Fruit fly (Drosophila melanogaster): ENCODE data around the gene CG5199.

CG5199 gene

DNA sequence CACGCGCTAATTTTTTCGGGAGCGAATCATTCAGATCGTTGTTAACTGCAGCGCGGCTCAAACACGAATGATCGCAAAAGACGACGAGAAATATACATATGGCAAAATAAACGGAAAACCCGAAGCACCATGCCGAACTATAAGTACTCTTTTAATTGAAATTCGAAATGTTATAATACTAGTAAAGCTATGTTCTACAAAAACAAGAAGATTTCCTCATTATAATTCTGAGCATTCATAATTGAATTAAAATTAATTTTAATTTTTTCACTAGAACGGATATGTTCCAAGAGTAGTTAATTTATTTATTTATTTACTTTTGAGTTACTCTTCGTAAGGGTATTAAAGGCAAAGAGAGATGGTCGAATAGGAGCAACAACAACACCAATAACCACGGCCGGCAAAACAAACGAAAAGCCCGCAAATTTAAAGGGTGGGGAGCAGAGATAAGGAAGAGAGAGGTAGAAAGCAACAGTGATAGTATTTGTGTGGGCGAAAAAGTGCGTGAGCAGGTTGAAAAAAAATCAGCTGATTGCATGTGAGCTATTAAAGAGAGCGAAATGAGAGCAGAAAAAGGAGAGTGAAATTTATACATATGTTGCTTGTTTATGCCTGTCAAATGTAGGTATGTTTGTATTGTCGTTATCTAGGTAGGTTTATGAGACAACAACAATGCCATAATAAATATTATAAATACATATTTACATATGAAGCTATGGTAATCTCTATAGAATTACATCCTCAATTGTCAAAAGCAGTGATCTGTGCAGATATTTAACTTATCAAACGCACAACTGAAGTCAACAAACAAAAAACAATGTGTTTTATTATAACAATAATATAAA is 41.0 kb upstream of the CG5199 start (continued):
- TF ChIP-seq CG1792 (GFP tag; optimal IDR thresholded peaks at IDR 0.05) (peak; percentile 13), corto (GFP tag; optimal IDR thresholded peaks at IDR 0.05) (peak; percentile 59), CG11696 (GFP tag; IDR thresholded peaks at IDR 0.05) (peak; percentile 59), nerfin-1 (tag; optimal IDR thresholded peaks at IDR 0.05) (peak; percentile 15), Neu2 (GFP tag; optimal IDR thresholded peaks at IDR 0.05; ENCODE audit: borderline replicate concordance) (no peak), Dfd (GFP tag; optimal IDR thresholded peaks at IDR 0.05) (no peak), Dip2 (GFP tag; IDR thresholded peaks at IDR 0.05) (no peak), CG9437 (GFP tag; optimal IDR thresholded peaks at IDR 0.05) (peak; percentile 51), vfl (GFP tag; optimal IDR thresholded peaks at IDR 0.05) (peak; percentile 41), NK7.1 (GFP tag; optimal IDR thresholded peaks at IDR 0.05) (no peak), tup (GFP tag; optimal IDR thresholded peaks at IDR 0.05) (no peak), kni (GFP tag; optimal IDR thresholded peaks at IDR 0.05) (peak; percentile 39), Nf-YC (tag; optimal IDR thresholded peaks at IDR 0.05) (peak; percentile 35), knrl (GFP tag; IDR thresholded peaks at IDR 0.05; ENCODE audit: partially characterized antibody) (no peak), CG7745 (tag; optimal IDR thresholded peaks at IDR 0.05) (no peak), GATAe (GFP tag; conservative IDR thresholded peaks at IDR 0.05) (0 out of 2 replicates have a peak, but pooled peaks have one; percentile 27), inv (GFP tag; IDR thresholded peaks at IDR 0.05; ENCODE audit: partially characterized antibody) (no peak), hkb (optimal IDR thresholded peaks at IDR 0.05) (no peak), hkb (GFP tag; IDR thresholded peaks at IDR 0.05) (peak; percentile 76), Asciz (GFP tag; optimal IDR thresholded peaks at IDR 0.05) (peak; percentile 53), CG14710 (tag; optimal IDR thresholded peaks at IDR 0.05) (no peak), CG6683 (GFP tag; optimal IDR thresholded peaks at IDR 0.05) (peak; percentile 37), trh (GFP tag; optimal IDR thresholded peaks at IDR 0.05) (peak; percentile 25), lola (GFP tag; optimal IDR thresholded peaks at IDR 0.05) (peak in 1 of 3 experiments; percentile 20), tll (GFP tag; optimal IDR thresholded peaks at IDR 0.05) (no peak), CG18476 (GFP tag; optimal IDR thresholded peaks at IDR 0.05) (no peak), Fer1 (GFP tag; optimal IDR thresholded peaks at IDR 0.05) (peak; percentile 80), Myb (GFP tag; optimal IDR thresholded peaks at IDR 0.05) (peak; percentile 12), CG7786 (GFP tag; optimal IDR thresholded peaks at IDR 0.05) (peak; percentile 42), CG6272 (GFP tag; IDR thresholded peaks at IDR 0.05) (no peak), CG31365 (tag; optimal IDR thresholded peaks at IDR 0.05) (peak; percentile 0), Jarid2 (GFP tag; optimal IDR thresholded peaks at IDR 0.05) (peak; percentile 64), Max (GFP tag; optimal IDR thresholded peaks at IDR 0.05) (peak; percentile 12), dan (GFP tag; IDR thresholded peaks at IDR 0.05) (no peak), TFAM (GFP tag; optimal IDR thresholded peaks at IDR 0.05) (no peak), Sry-β (GFP tag; optimal IDR thresholded peaks at IDR 0.05) (no peak), CG32772 (GFP tag; IDR thresholded peaks at IDR 0.05) (peak; percentile 63; the same call in 1 of the 2 replicates), CG5245 (GFP tag; optimal IDR thresholded peaks at IDR 0.05) (peak; percentile 18), CG18599 (GFP tag; optimal IDR thresholded peaks at IDR 0.05) (peak; percentile 84), Chrac-16 (GFP tag; optimal IDR thresholded peaks at IDR 0.05) (peak; percentile 70), Side (GFP tag; optimal IDR thresholded peaks at IDR 0.05) (peak; percentile 8), usp (GFP tag; optimal IDR thresholded peaks at IDR 0.05) (no peak), CG9797 (GFP tag; optimal IDR thresholded peaks at IDR 0.05) (no peak), rib (GFP tag; IDR thresholded peaks at IDR 0.05) (peak; percentile 63; the same call in 1 of the 2 replicates), HLH4C (GFP tag; IDR thresholded peaks at IDR 0.05; ENCODE audit: partially characterized antibody) (no peak), PHDP (tag; optimal IDR thresholded peaks at IDR 0.05) (peak; percentile 85), CG2116 (GFP tag; optimal IDR thresholded peaks at IDR 0.05) (peak; percentile 15), grn (GFP tag; optimal IDR thresholded peaks at IDR 0.05) (no peak)
